Fruit fly (Drosophila melanogaster) whole organism, wandering third instar larva: Measurements from ENCODE around the gene CG9922.

Source experiments
- CG32264 ChIP-seq: fragments of 200-800 bp; sonication (Bioruptor generic); optimal IDR thresholded peaks from 2 replicates; lab custom pipeline; 2016; ENCODE audit warnings: missing biosample characterization, missing genetic modification characterization
- Myc ChIP-seq: fragments of >200 bp; optimal IDR thresholded peaks from 2 replicates; lab custom pipeline; 2017

DNA sequence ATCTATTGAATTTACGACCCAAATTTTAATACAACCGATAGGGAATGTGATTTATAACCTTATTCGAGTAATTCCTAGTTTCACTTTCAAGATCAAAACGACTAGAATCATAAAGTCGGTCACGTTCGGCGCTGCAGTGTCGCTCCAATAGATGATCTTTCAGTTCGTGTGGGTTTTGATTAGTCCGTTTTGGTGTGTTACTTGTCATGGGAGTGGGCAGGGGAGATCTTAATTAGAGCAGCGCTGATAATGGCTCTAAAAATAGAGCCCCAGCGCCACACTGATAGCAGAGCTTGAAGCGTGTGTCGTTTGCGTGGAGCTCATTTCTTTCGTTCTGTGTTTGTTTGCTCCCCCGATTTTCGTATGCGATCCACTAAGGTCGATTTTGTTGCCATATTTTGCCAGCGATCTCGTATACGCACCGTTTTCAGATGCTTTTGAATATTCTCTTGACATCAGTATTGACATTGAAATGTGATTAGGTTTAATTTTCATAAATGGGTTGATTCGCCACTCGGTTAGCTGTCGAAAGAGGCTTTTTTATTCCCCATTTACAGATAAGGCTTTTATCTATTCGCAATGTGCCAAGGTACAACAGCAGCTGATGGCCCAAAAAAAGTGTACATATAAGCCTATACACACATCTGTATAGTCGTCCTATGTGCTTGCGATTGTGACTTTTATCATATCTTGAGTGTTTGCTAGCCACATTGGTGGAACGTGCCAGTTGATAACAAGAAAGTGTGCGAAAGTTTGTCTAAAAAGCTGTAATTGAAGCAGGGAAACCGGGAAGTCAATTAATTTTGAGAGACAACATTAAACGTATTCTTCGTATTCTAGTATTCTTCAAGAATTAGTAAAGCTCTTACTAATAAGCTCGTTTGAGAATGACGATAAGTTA, 22.6 kb upstream of the CG9922 start:
- TF ChIP-seq Myc (no peak), CG32264 (no peak)
